Worm (Caenorhabditis elegans): ENCODE data around the gene ZK1236.9.

DNA sequence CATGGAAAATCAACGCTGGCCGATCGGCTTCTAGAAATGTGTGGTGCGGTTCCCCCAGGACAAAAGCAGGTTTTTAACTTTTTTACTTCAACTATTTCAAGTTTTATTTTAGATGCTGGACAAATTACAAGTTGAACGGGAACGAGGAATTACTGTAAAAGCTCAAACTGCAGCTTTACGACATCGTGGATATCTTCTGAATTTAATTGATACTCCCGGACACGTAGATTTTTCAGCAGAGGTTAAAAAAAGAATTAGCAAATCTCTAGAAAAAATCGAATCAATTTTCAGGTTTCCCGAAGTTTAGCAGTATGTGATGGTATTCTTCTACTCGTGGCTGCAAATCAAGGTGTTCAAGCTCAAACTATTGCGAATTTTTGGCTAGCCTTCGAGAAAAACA is 5.5 kb downstream of the ZK1236.9 start:
- no peak for TF ChIP-seq W03F9.2 (tag; optimal IDR thresholded peaks at IDR 0.05)
- TF ChIP-seq dao-5 (tag; optimal IDR thresholded peaks at IDR 0.05): no peak
- TF ChIP-seq him-1 (tag; optimal IDR thresholded peaks at IDR 0.05): no peak
